Worm (Caenorhabditis elegans) whole organism, late embryonic: Measurements from ENCODE around the gene rgs-4.

Experiments
- C08G9.2 ChIP-seq: sonication (generic microtip); optimal IDR thresholded peaks from 2 replicates; lab custom pipeline; 2016; ENCODE audit warnings: mild to moderate bottlenecking, missing genetic modification characterization, moderate library complexity, missing compliant biosample characterization
- C38D4.7 ChIP-seq: fragments of 200-800 bp; sonication (Bioruptor generic); optimal IDR thresholded peaks from 2 replicates; lab custom pipeline; 2018; ENCODE audit warnings: mild to moderate bottlenecking, missing genetic modification characterization, moderate library complexity, missing compliant biosample characterization
- F13H6.1 ChIP-seq: sonication (generic microtip); optimal IDR thresholded peaks from 2 replicates; lab custom pipeline; 2016; ENCODE audit warnings: missing genetic modification characterization, missing compliant biosample characterization
- T23F11.4 ChIP-seq: fragments of 200-800 bp; sonication (Bioruptor generic); optimal IDR thresholded peaks from 2 replicates; lab custom pipeline; 2018; ENCODE audit warnings: mild to moderate bottlenecking, missing genetic modification characterization, missing compliant biosample characterization
- Y22D7AL.16 ChIP-seq: sonication (generic microtip); optimal IDR thresholded peaks from 2 replicates; lab custom pipeline; 2016; ENCODE audit warnings: missing genetic modification characterization, missing compliant biosample characterization
- ahr-1 ChIP-seq: sonication (generic microtip); optimal IDR thresholded peaks from 2 replicates; lab custom pipeline; 2016; ENCODE audit warnings: missing genetic modification characterization, missing compliant biosample characterization
- ama-1 ChIP-seq: fragments of 150-350 bp; optimal IDR thresholded peaks from 2 replicates; lab custom pipeline; 2014
- ceh-14 ChIP-seq: sonication (generic microtip); optimal IDR thresholded peaks from 2 replicates; lab custom pipeline; 2016; ENCODE audit warnings: missing genotype, missing genetic modification characterization, missing compliant biosample characterization
- ceh-19 ChIP-seq: fragments of 200-800 bp; sonication (Bioruptor generic); optimal IDR thresholded peaks from 2 replicates; lab custom pipeline; 2018; ENCODE audit warnings: mild to moderate bottlenecking, missing genetic modification characterization, missing compliant biosample characterization
- ceh-24 ChIP-seq: sonication (generic microtip); optimal IDR thresholded peaks from 2 replicates; lab custom pipeline; 2016; ENCODE audit warnings: mild to moderate bottlenecking, missing genetic modification characterization, missing compliant biosample characterization
- ceh-30 ChIP-seq: fragments of 150-350 bp; optimal IDR thresholded peaks from 2 replicates; lab custom pipeline; 2014; ENCODE audit warnings: missing biosample characterization, missing genetic modification characterization
- ceh-48 ChIP-seq: sonication (generic microtip); optimal IDR thresholded peaks from 2 replicates; lab custom pipeline; 2016; ENCODE audit warnings: missing genetic modification characterization, inconsistent platforms, missing compliant biosample characterization
- ceh-6 ChIP-seq: fragments of 200-800 bp; sonication (Bioruptor generic); optimal IDR thresholded peaks from 2 replicates; lab custom pipeline; 2018; ENCODE audit warnings: mild to moderate bottlenecking, missing genetic modification characterization, missing compliant biosample characterization
- che-1 ChIP-seq: sonication (generic microtip); optimal IDR thresholded peaks from 2 replicates; lab custom pipeline; 2016; ENCODE audit warnings: mild to moderate bottlenecking, missing genetic modification characterization, missing compliant biosample characterization
- dmd-4 ChIP-seq: sonication (generic microtip); optimal IDR thresholded peaks from 2 replicates; lab custom pipeline; 2016; ENCODE audit warnings: borderline replicate concordance, missing genetic modification characterization, missing compliant biosample characterization
- dve-1 ChIP-seq: sonication (generic microtip); optimal IDR thresholded peaks from 2 replicates; lab custom pipeline; 2017; ENCODE audit warnings: antibody characterized with exemption, mild to moderate bottlenecking, missing genetic modification characterization, missing compliant biosample characterization
- eyg-1 ChIP-seq: sonication (generic microtip); optimal IDR thresholded peaks from 2 replicates; lab custom pipeline; 2016; ENCODE audit warnings: missing genotype, missing genetic modification characterization, missing compliant biosample characterization
- fax-1 ChIP-seq: sonication (generic microtip); optimal IDR thresholded peaks from 2 replicates; lab custom pipeline; 2016; ENCODE audit warnings: missing genotype, missing genetic modification characterization, missing compliant biosample characterization
- fkh-10 ChIP-seq: fragments of 150-350 bp; optimal IDR thresholded peaks from 2 replicates; lab custom pipeline; 2014; ENCODE audit warnings: missing biosample characterization, missing genetic modification reagents, missing genetic modification characterization
- hlh-15 ChIP-seq: sonication (generic microtip); optimal IDR thresholded peaks from 2 replicates; lab custom pipeline; 2016; ENCODE audit warnings: missing genetic modification characterization, missing compliant biosample characterization
- hlh-6 ChIP-seq: sonication (generic microtip); optimal IDR thresholded peaks from 2 replicates; lab custom pipeline; 2016; ENCODE audit warnings: missing genotype, missing genetic modification characterization, missing compliant biosample characterization
- hlh-8 ChIP-seq: sonication (generic microtip); optimal IDR thresholded peaks from 2 replicates; lab custom pipeline; 2016; ENCODE audit warnings: missing genotype, missing genetic modification characterization, missing compliant biosample characterization
- lin-11 ChIP-seq: fragments of 200-800 bp; sonication (Bioruptor generic); optimal IDR thresholded peaks from 2 replicates; lab custom pipeline; 2018; ENCODE audit warnings: mild to moderate bottlenecking, missing genetic modification characterization, missing compliant biosample characterization
- mec-3 ChIP-seq: sonication (generic microtip); optimal IDR thresholded peaks from 2 replicates; lab custom pipeline; 2016; ENCODE audit warnings: borderline replicate concordance, missing genetic modification characterization, missing compliant biosample characterization
- nhr-232 ChIP-seq: sonication (generic microtip); optimal IDR thresholded peaks from 2 replicates; lab custom pipeline; 2016; ENCODE audit warnings: missing genetic modification characterization, missing compliant biosample characterization
- npax-4 ChIP-seq: sonication (generic microtip); optimal IDR thresholded peaks from 2 replicates; lab custom pipeline; 2016; ENCODE audit warnings: missing genetic modification characterization, missing compliant biosample characterization
- pat-9 ChIP-seq: fragments of 200-800 bp; sonication (Bioruptor generic); optimal IDR thresholded peaks from 2 replicates; lab custom pipeline; 2018; ENCODE audit warnings: mild to moderate bottlenecking, missing genetic modification characterization, moderate library complexity, missing compliant biosample characterization
- pax-1 ChIP-seq: fragments of 150-350 bp; optimal IDR thresholded peaks from 2 replicates; lab custom pipeline; 2014; ENCODE audit warnings: missing biosample characterization, missing genetic modification characterization
- pha-2 ChIP-seq: sonication (generic microtip); optimal IDR thresholded peaks from 2 replicates; lab custom pipeline; 2017; ENCODE audit warnings: mild to moderate bottlenecking, missing genetic modification characterization, missing compliant biosample characterization
- pha-4 ChIP-seq: fragments of 150-350 bp; optimal IDR thresholded peaks from 2 replicates; lab custom pipeline; 2018; ENCODE audit warnings: missing biosample characterization, missing genetic modification reagents, missing genetic modification characterization
- pros-1 ChIP-seq: fragments of 150-350 bp; optimal IDR thresholded peaks from 2 replicates; lab custom pipeline; 2014; ENCODE audit warnings: missing biosample characterization, missing genetic modification reagents, missing genetic modification characterization
- ref-2 ChIP-seq: sonication (generic microtip); optimal IDR thresholded peaks from 2 replicates; lab custom pipeline; 2016; ENCODE audit warnings: missing genetic modification characterization, missing compliant biosample characterization
- rnt-1 ChIP-seq: sonication (generic microtip); optimal IDR thresholded peaks from 2 replicates; lab custom pipeline; 2016; ENCODE audit warnings: missing genetic modification characterization, missing compliant biosample characterization
- sdc-2 ChIP-seq: sonication (generic microtip); optimal IDR thresholded peaks from 2 replicates; lab custom pipeline; 2016; ENCODE audit warnings: missing genotype, missing genetic modification characterization, missing compliant biosample characterization
- syd-9 ChIP-seq: sonication (generic microtip); optimal IDR thresholded peaks from 2 replicates; lab custom pipeline; 2016; ENCODE audit warnings: mild to moderate bottlenecking, missing genetic modification characterization, moderate library complexity, missing compliant biosample characterization
- tbx-2 ChIP-seq: sonication (generic microtip); optimal IDR thresholded peaks from 2 replicates; lab custom pipeline; 2016; ENCODE audit warnings: missing genetic modification characterization, missing compliant biosample characterization
- tbx-7 ChIP-seq: sonication (generic microtip); optimal IDR thresholded peaks from 2 replicates; lab custom pipeline; 2016; ENCODE audit warnings: missing genotype, missing genetic modification characterization, missing compliant biosample characterization
- ttx-3 ChIP-seq: sonication (generic microtip); optimal IDR thresholded peaks from 2 replicates; lab custom pipeline; 2016; ENCODE audit warnings: missing genetic modification reagents, missing genetic modification characterization, missing compliant biosample characterization
- unc-3 ChIP-seq, 2 experiments: fragments of 200-800 bp in 1 of 2; sonication (Bioruptor generic) in 1 of 2; sonication (generic microtip) in 1 of 2; conservative IDR thresholded peaks in 1 of 2; optimal IDR thresholded peaks in 1 of 2; 2 replicates each; pipeline versions ENCODE4 v1.3.6 to Lab custom; 2016 to 2022; ENCODE audit warnings: missing compliant biosample characterization in 2 of 2, missing genetic modification characterization in 2 of 2, missing genetic modification reagents in 1 of 2
- unc-42 ChIP-seq: sonication (generic microtip); optimal IDR thresholded peaks from 2 replicates; lab custom pipeline; 2016; ENCODE audit warnings: missing genotype, missing genetic modification characterization, missing compliant biosample characterization
- unc-55 ChIP-seq: sonication (generic microtip); optimal IDR thresholded peaks from 2 replicates; lab custom pipeline; 2017; ENCODE audit warnings: missing biosample characterization, missing genetic modification reagents, missing genetic modification characterization

rgs-4 gene

DNA sequence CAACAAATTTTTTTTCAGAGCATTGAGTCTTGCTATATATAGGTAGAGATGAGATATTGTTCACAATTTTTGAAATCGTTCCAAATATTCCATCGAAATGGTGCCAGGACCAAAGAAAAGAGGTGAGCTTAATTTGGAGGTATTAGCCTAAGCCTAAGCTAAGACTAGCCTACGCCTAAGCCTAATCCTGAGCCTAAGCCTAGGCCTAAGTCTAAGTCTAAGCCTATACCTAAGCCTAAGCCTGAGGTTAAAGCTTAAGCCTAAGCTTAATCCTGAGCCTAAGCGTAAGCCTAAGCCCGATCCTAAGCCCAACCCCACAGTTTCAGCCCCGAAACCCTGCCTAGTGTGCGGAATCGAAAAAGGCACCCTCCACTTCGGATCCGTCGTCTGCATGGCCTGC is 17.9 kb upstream of the rgs-4 start, which contains the start of gene nhr-234:
Gene nhr-234 (plus strand): TSS at position 77 of the 400 bp plus-strand sequence.
- TF ChIP-seq dve-1 (tag; lab: Kevin White, UChicago) (peak; percentile 68), ceh-14 (tag; lab: Kevin White, UChicago) (no peak), pros-1 (tag; lab: Kevin White, UChicago) (no peak), unc-42 (tag; lab: Kevin White, UChicago) (no peak)

DNA sequence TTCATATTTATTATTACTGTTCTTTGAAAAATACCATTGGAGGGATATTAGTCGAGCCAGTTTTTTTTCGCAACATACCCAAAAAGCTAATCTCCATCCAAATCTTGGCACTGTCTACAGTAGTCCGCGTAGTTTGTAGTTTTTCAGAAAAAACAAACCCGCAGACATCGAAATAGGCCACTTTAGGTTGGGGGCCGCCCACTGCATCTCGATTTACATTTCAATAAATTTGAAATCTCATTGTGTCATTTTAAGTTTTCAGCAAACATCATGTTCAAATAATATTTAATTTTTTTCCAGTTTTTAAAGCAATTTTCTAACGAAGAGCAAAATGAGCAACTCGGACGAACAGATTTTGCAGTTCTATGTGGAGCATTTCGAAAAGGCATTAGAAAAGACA is 14.2 kb upstream of the rgs-4 start, which contains the start of gene nhr-235:
Gene nhr-235 (plus strand): TSS at position 301 of the 400 bp plus-strand sequence.
- TF ChIP-seq syd-9 (no peak), ahr-1 (tag; lab: Kevin White, UChicago) (no peak), pat-9 (no peak)

DNA sequence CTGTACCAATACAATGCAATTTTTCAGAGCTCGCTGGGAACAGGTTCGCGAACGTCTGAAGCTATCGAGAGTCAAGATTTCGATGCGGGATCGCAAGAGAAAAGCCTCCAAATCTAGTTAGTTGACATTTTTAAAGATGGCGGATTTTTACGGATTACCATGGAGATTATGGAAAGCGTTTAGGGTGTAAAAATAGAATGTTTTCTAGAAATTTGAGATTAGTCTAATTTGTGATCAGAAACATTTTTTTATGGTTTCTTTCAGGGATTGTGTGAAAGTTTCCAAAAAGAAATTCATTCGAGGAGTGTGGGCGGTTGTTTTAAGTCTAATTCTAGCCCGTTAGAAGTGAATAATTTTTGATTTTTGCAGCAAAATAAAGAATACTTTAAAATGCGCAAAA is 1.3 kb downstream of the rgs-4 start:
- TF ChIP-seq unc-55 (GFP tag; lab: Kevin White, UChicago) (no peak), nhr-232 (no peak), che-1 (no peak), tbx-2 (tag; lab: Kevin White, UChicago) (no peak), rnt-1 (tag; lab: Kevin White, UChicago) (no peak), pax-1 (tag; lab: Kevin White, UChicago) (no peak), Y22D7AL.16 (tag; lab: Kevin White, UChicago) (no peak), ttx-3 (tag; lab: Kevin White, UChicago) (no peak), ceh-19 (GFP tag; lab: Kevin White, UChicago) (no peak), unc-3 (GFP tag; conservative IDR thresholded peaks at IDR 0.05; lab: Robert Waterston, UW) (no peak), unc-3 (tag; optimal IDR thresholded peaks at IDR 0.05; lab: Kevin White, UChicago) (no peak)
- TF ChIP-seq, all 69 proteins: peak for 0

DNA sequence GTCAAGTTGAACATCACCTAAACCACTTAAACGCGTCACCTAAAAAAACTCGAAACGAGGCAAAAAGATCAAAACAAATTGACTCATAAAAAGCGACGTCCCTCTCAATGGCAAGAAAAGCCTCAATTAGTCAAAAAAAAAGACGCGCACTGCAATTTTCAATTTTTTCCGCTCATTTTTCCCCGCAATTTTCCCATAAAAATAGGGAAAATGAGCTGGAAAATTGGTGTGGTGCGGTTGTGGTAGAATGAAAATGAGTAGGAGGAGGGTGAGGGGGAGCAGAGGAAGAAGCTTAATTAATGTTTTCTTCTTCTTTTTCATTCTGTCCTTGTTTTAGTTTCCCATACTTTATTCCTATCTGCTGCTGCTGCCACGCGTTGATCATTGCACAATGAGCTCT is 3.1 kb downstream of the rgs-4 start:
- peak; percentile 63 for TF ChIP-seq ceh-14 (tag; lab: Kevin White, UChicago)
- no peak for TF ChIP-seq F13H6.1 (tag; lab: Kevin White, UChicago)

DNA sequence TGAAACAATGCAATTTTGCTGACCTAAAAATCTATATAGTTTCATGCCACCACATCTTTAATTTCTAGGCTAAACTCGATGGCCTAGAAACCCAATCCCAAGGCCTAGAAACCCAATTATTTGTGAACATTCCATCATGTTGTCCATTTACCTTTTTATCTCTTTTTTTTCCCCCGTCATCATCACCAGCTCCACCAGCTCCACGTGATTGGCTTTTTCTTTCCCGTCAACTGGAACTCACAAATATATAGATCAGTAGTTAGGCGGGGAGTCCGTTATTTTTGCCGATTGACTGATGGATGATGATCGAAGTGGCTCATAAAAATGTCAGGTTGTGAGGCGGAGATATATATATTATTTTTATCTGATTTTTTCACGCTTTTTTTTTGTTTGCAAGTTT is 3.9 kb downstream of the rgs-4 start:
- TF ChIP-seq unc-42 (tag; lab: Kevin White, UChicago) (no peak), fax-1 (no peak), mec-3 (tag; lab: Kevin White, UChicago) (no peak), hlh-15 (no peak), C38D4.7 (GFP tag; lab: Kevin White, UChicago) (no peak), pat-9 (no peak), ama-1 (lab: Kevin White, UChicago) (no peak), fkh-10 (no peak), pha-2 (tag; lab: Kevin White, UChicago) (no peak), tbx-7 (tag; lab: Kevin White, UChicago) (no peak)

DNA sequence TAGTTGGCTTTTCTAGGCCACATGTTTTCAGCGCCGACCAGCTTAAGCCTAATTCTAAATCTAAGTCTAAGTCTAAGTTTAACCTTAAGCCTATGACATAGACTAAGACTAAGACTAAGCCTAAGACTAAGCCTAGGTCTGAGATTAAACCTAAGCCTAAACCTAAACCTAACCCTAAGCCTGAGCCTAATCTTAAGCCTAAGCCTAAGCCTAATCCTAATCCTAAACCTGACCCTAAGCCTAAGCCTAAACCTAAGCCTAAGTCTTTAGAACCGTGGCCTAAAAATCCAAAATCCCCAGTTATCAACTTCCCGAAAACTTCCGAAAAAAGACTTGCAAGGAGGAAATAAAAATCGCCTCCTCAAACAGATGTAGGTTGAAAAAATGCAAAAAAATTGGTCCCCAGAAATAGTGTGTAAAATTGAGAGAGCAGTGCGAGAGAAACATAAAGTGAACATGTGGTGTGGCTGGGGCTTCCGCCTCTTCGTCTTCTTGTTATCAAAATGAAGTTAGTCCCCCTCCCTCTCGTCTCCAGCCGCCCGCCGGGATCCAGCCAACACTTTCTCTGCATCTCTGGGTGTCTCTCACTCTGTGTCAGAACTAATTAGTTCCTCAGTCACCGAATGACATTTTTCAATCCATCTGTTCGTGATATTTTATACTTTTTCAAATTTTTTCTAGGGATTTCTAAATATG is 5.3 kb downstream of the rgs-4 start:
- TF ChIP-seq hlh-6 (tag; lab: Kevin White, UChicago) = no peak
- peak; percentile 80 for TF ChIP-seq hlh-8 (tag; lab: Kevin White, UChicago)
- no peak for TF ChIP-seq pha-2 (tag; lab: Kevin White, UChicago)
- no peak for TF ChIP-seq ceh-48 (tag; lab: Kevin White, UChicago)
- no peak for TF ChIP-seq ceh-24
- no peak for TF ChIP-seq npax-4 (tag; lab: Kevin White, UChicago)
- TF ChIP-seq tbx-2 (tag; lab: Kevin White, UChicago) = no peak
- TF ChIP-seq ama-1 (lab: Kevin White, UChicago) = no peak
- no peak for TF ChIP-seq hlh-15
- no peak for TF ChIP-seq sdc-2 (tag; lab: Kevin White, UChicago)
- no peak for TF ChIP-seq dmd-4 (tag; lab: Kevin White, UChicago)
- no peak for TF ChIP-seq ceh-6 (GFP tag; lab: Kevin White, UChicago)
- TF ChIP-seq F13H6.1 (tag; lab: Kevin White, UChicago) = no peak
- TF ChIP-seq T23F11.4 (GFP tag; lab: Kevin White, UChicago) = no peak
- TF ChIP-seq lin-11 (tag; lab: Kevin White, UChicago) = no peak
- TF ChIP-seq ceh-19 (GFP tag; lab: Kevin White, UChicago) = no peak
- TF ChIP-seq pha-4 = no peak
- TF ChIP-seq tbx-7 (tag; lab: Kevin White, UChicago) = no peak
- no peak for TF ChIP-seq eyg-1 (tag; lab: Kevin White, UChicago)
- TF ChIP-seq ref-2 (tag; lab: Kevin White, UChicago) = no peak
- no peak for TF ChIP-seq mec-3 (tag; lab: Kevin White, UChicago)
- TF ChIP-seq C08G9.2 (tag; lab: Kevin White, UChicago) = no peak
- TF ChIP-seq che-1 = no peak
- no peak for TF ChIP-seq ceh-30
